Fruit fly (Drosophila melanogaster) whole organism, prepupa: ENCODE results near the gene swm.

Experiments used
- CG10631 ChIP-seq: fragments of 200-800 bp; sonication (Bioruptor generic); optimal IDR thresholded peaks from 2 replicates; lab custom pipeline; 2016; ENCODE audit warnings: missing biosample characterization, missing genetic modification characterization
- CG11762 ChIP-seq: fragments of 200-800 bp; sonication (Bioruptor generic); optimal IDR thresholded peaks from 3 replicates; lab custom pipeline; 2016; ENCODE audit warnings: missing biosample characterization, missing genetic modification characterization; ENCODE audit not compliant: insufficient read depth
- CG3032 ChIP-seq: fragments of 200-800 bp; optimal IDR thresholded peaks from 2 replicates; lab custom pipeline; 2019; ENCODE audit warnings: missing biosample characterization, mild to moderate bottlenecking, missing genetic modification characterization, moderate library complexity
- CG31627 ChIP-seq: fragments of 200-800 bp; sonication (Bioruptor generic); optimal IDR thresholded peaks from 3 replicates; lab custom pipeline; 2016; ENCODE audit warnings: missing biosample characterization, missing genetic modification characterization
- CG32006 ChIP-seq: fragments of 200-800 bp; sonication (Bioruptor generic); optimal IDR thresholded peaks from 3 replicates; lab custom pipeline; 2017; ENCODE audit warnings: missing biosample characterization, mild to moderate bottlenecking, missing genetic modification characterization
- CG3919 ChIP-seq: fragments of 200-800 bp; sonication (Bioruptor generic); optimal IDR thresholded peaks from 3 replicates; lab custom pipeline; 2016; ENCODE audit warnings: missing biosample characterization, missing genetic modification characterization
- CG4318 ChIP-seq: fragments of 200-800 bp; sonication (Bioruptor generic); optimal IDR thresholded peaks from 3 replicates; lab custom pipeline; 2017; ENCODE audit warnings: missing biosample characterization, mild to moderate bottlenecking, missing genetic modification characterization
- CG6276 ChIP-seq: fragments of 200-800 bp; sonication (Bioruptor generic); optimal IDR thresholded peaks from 2 replicates; lab custom pipeline; 2017; ENCODE audit warnings: missing biosample characterization, mild to moderate bottlenecking, missing genetic modification characterization
- CG6808 ChIP-seq: fragments of 200-800 bp; sonication (Bioruptor generic); optimal IDR thresholded peaks from 3 replicates; lab custom pipeline; 2017; ENCODE audit warnings: missing biosample characterization, missing genetic modification characterization, mild to moderate bottlenecking, moderate library complexity, missing genetic modification reagents
- CG6854 ChIP-seq: fragments of 200-800 bp; sonication (Bioruptor generic); optimal IDR thresholded peaks from 2 replicates; lab custom pipeline; 2017; ENCODE audit warnings: missing biosample characterization, mild to moderate bottlenecking, missing genetic modification characterization
- CG7368 ChIP-seq: fragments of 200-800 bp; sonication (Bioruptor generic); optimal IDR thresholded peaks from 3 replicates; lab custom pipeline; 2016; ENCODE audit warnings: missing biosample characterization, missing genetic modification characterization
- CG8119 ChIP-seq: fragments of 200-800 bp; sonication (Bioruptor generic); IDR thresholded peaks from 3 replicates; pipeline ENCODE4 v1.3.6; 2022; ENCODE audit warnings: missing biosample characterization, missing genetic modification characterization
- CG8632 ChIP-seq: fragments of 200-800 bp; sonication (Bioruptor generic); optimal IDR thresholded peaks from 3 replicates; lab custom pipeline; 2016; ENCODE audit warnings: missing biosample characterization, missing genetic modification characterization
- CG9139 ChIP-seq: fragments of 200-800 bp; sonication (Bioruptor generic); optimal IDR thresholded peaks from 3 replicates; lab custom pipeline; 2017; ENCODE audit warnings: missing biosample characterization, mild to moderate bottlenecking, missing genetic modification characterization
- Eip75B ChIP-seq: fragments of 200-800 bp; sonication (Bioruptor generic); optimal IDR thresholded peaks from 3 replicates; lab custom pipeline; 2016; ENCODE audit warnings: missing biosample characterization, missing genetic modification characterization
- Eip78C ChIP-seq: fragments of 200-800 bp; sonication (Bioruptor generic); peaks from one replicate; lab custom pipeline; 2016; ENCODE audit warnings: missing biosample characterization, missing genetic modification characterization
- Eip93F ChIP-seq: fragments of 200-800 bp; sonication (Bioruptor generic); optimal IDR thresholded peaks from 2 replicates; lab custom pipeline; 2016; ENCODE audit warnings: missing biosample characterization, mild to moderate bottlenecking, missing genetic modification characterization
- Ets21C ChIP-seq: fragments of 200-800 bp; sonication (Bioruptor generic); optimal IDR thresholded peaks from 3 replicates; lab custom pipeline; 2016; ENCODE audit warnings: missing biosample characterization, missing genetic modification characterization
- Ets96B ChIP-seq: fragments of 200-800 bp; optimal IDR thresholded peaks from 2 replicates; lab custom pipeline; 2019; ENCODE audit warnings: missing biosample characterization, mild to moderate bottlenecking, missing genetic modification characterization, moderate library complexity
- Gug ChIP-seq: fragments of 200-800 bp; sonication (Bioruptor generic); IDR thresholded peaks from 2 replicates; pipeline ENCODE4 v1.3.6; 2022; ENCODE audit warnings: missing biosample characterization, missing genetic modification characterization
- Hr38 ChIP-seq: sonication (Bioruptor generic); optimal IDR thresholded peaks from 2 replicates; lab custom pipeline; 2016; ENCODE audit warnings: missing biosample characterization, missing genetic modification characterization
- Hr39 ChIP-seq: fragments of 200-800 bp; sonication (Bioruptor generic); optimal IDR thresholded peaks from 2 replicates; lab custom pipeline; 2016; ENCODE audit warnings: missing biosample characterization, missing genetic modification characterization
- Lpt ChIP-seq: fragments of 200-800 bp; sonication (Bioruptor generic); optimal IDR thresholded peaks from 3 replicates; lab custom pipeline; 2016; ENCODE audit warnings: missing biosample characterization, missing genetic modification characterization
- Met ChIP-seq: fragments of 200-800 bp; sonication (Bioruptor generic); optimal IDR thresholded peaks from 3 replicates; lab custom pipeline; 2016; ENCODE audit warnings: missing biosample characterization, missing genetic modification characterization
- OdsH ChIP-seq: fragments of 200-800 bp; sonication (Bioruptor generic); optimal IDR thresholded peaks from 3 replicates; lab custom pipeline; 2016; ENCODE audit warnings: missing biosample characterization, missing genetic modification characterization
- Sox102F ChIP-seq: fragments of 200-800 bp; sonication (Bioruptor generic); optimal IDR thresholded peaks from 2 replicates; lab custom pipeline; 2016; ENCODE audit warnings: missing biosample characterization, mild to moderate bottlenecking, missing genetic modification characterization
- achi ChIP-seq: fragments of 200-800 bp; sonication (Bioruptor generic); optimal IDR thresholded peaks from 3 replicates; lab custom pipeline; 2016; ENCODE audit warnings: missing biosample characterization, missing genetic modification characterization
- acj6 ChIP-seq: fragments of 200-800 bp; sonication (Bioruptor generic); optimal IDR thresholded peaks from 3 replicates; lab custom pipeline; 2016; ENCODE audit warnings: missing biosample characterization, missing genetic modification characterization
- cyc ChIP-seq: fragments of 200-800 bp; sonication (Bioruptor generic); optimal IDR thresholded peaks from 3 replicates; lab custom pipeline; 2016; ENCODE audit warnings: missing biosample characterization, missing genetic modification characterization
- dsx ChIP-seq: fragments of 200-800 bp; optimal IDR thresholded peaks from 3 replicates; lab custom pipeline; 2019; ENCODE audit warnings: missing biosample characterization, mild to moderate bottlenecking, missing genetic modification characterization, moderate library complexity; ENCODE audit not compliant: poor library complexity, severe bottlenecking
- eg ChIP-seq: fragments of 200-800 bp; sonication (Bioruptor generic); IDR thresholded peaks from 3 replicates; pipeline ENCODE4 v1.3.6; 2022; ENCODE audit warnings: missing biosample characterization, missing genetic modification characterization
- esn ChIP-seq: fragments of 200-800 bp; sonication (Bioruptor generic); optimal IDR thresholded peaks from 2 replicates; lab custom pipeline; 2016; ENCODE audit warnings: missing biosample characterization, mild to moderate bottlenecking, missing genetic modification characterization, moderate library complexity
- fd59A ChIP-seq: fragments of 200-800 bp; sonication (Bioruptor generic); optimal IDR thresholded peaks from 2 replicates; lab custom pipeline; 2017; ENCODE audit warnings: missing biosample characterization, mild to moderate bottlenecking, missing genetic modification characterization, missing genetic modification reagents
- fd85E ChIP-seq: fragments of 200-800 bp; sonication (Bioruptor generic); optimal IDR thresholded peaks from 3 replicates; lab custom pipeline; 2016; ENCODE audit warnings: missing biosample characterization, missing genetic modification characterization
- lz ChIP-seq: fragments of 200-800 bp; sonication (Bioruptor generic); optimal IDR thresholded peaks from 3 replicates; lab custom pipeline; 2016; ENCODE audit warnings: missing biosample characterization, missing genetic modification characterization
- net ChIP-seq: fragments of 200-800 bp; sonication (Bioruptor generic); optimal IDR thresholded peaks from 3 replicates; lab custom pipeline; 2016; ENCODE audit warnings: missing biosample characterization, missing genetic modification characterization
- pdm3 ChIP-seq: fragments of 200-800 bp; sonication (Bioruptor generic); optimal IDR thresholded peaks from 3 replicates; lab custom pipeline; 2016; ENCODE audit warnings: missing biosample characterization, missing genetic modification characterization
- salr ChIP-seq, 2 experiments: fragments of 200-800 bp; sonication (Bioruptor generic); optimal IDR thresholded peaks; 3 replicates each; lab custom pipeline; 2016 to 2018; ENCODE audit warnings: missing biosample characterization in 2 of 2, missing genetic modification characterization in 2 of 2, mild to moderate bottlenecking in 1 of 2
- spab ChIP-seq: fragments of 200-800 bp; sonication (Bioruptor generic); optimal IDR thresholded peaks from 2 replicates; lab custom pipeline; 2017; ENCODE audit warnings: missing biosample characterization, mild to moderate bottlenecking, missing genetic modification characterization, missing genetic modification reagents
- ss ChIP-seq, 2 experiments: fragments of 200-800 bp; sonication (Bioruptor generic); optimal IDR thresholded peaks; 2 replicates in 1 of 2; 3 replicates in 1 of 2; lab custom pipeline; 2017 to 2018; ENCODE audit warnings: mild to moderate bottlenecking in 2 of 2, missing biosample characterization in 2 of 2, missing genetic modification characterization in 2 of 2, moderate library complexity in 1 of 2
- topi ChIP-seq: fragments of 200-800 bp; sonication (Bioruptor generic); optimal IDR thresholded peaks from 3 replicates; lab custom pipeline; 2016; ENCODE audit warnings: missing biosample characterization, missing genetic modification characterization

swm gene

dm6 chr2L:19518636-19519086 is 25.6 kb downstream of the swm start, which contains the start of gene CG10132:
CG10132 (plus strand) TSS chr2L:19518824.
- TF ChIP-seq Lpt (peak; percentile 7), OdsH (GFP tag; lab: Kevin White, UChicago) (no peak)

dm6 chr2L:19519611-19520010 is 26.6 kb downstream of the swm start:
- TF ChIP-seq eg (GFP tag; lab: Robert Waterston, UW): 0 out of 3 replicates have a peak, but pooled peaks have one; percentile 15
- TF ChIP-seq topi (GFP tag; lab: Kevin White, UChicago): no peak
- no peak for TF ChIP-seq Gug (GFP tag; lab: Robert Waterston, UW)
- TF ChIP-seq, all 60 proteins: peak for 1

- TF ChIP-seq esn (peak; percentile 15), Eip78C (GFP tag; lab: Kevin White, UChicago) (peak; percentile 40), fd85E (no peak), ss (GFP tag; optimal IDR thresholded peaks at IDR 0.05; lab: Kevin White, UChicago) (no peak)
- TF ChIP-seq, all 60 proteins: peak for 2
Measured at dm6 chr2L:19526316-19526715, 33.3 kb downstream of the swm start, which contains the start of the genes Dpm1 and CG10137. Dpm1 (minus strand) TSS chr2L:19526368. CG10137 (plus strand) TSS chr2L:19526686.

dm6 chr2L:19526844-19527243 is 33.8 kb downstream of the swm start:
- TF ChIP-seq Eip78C (GFP tag; lab: Kevin White, UChicago) (peak; percentile 38), CG3032 (tag; lab: Kevin White, UChicago) (no peak)

dm6 chr2L:19528308-19528707 is 35.3 kb downstream of the swm start:
- peak; percentile 95 for TF ChIP-seq CG4318 (GFP tag; lab: Kevin White, UChicago)
- peak; percentile 61 for TF ChIP-seq Eip93F (GFP tag; lab: Kevin White, UChicago)
- TF ChIP-seq dsx (GFP tag; lab: Kevin White, UChicago): peak; percentile 97
- peak; percentile 99 for TF ChIP-seq Gug (GFP tag; lab: Robert Waterston, UW)
- peak; percentile 98 for TF ChIP-seq Ets96B (tag; lab: Kevin White, UChicago)
- TF ChIP-seq CG6808 (GFP tag; lab: Kevin White, UChicago): peak; percentile 92
- peak; percentile 66 for TF ChIP-seq Met
- TF ChIP-seq CG7368 (GFP tag; lab: Kevin White, UChicago): peak; percentile 90
- peak; percentile 97 for TF ChIP-seq CG3919 (GFP tag; lab: Kevin White, UChicago)
- TF ChIP-seq CG9139 (GFP tag; lab: Kevin White, UChicago): peak; percentile 93
- peak; percentile 90 for TF ChIP-seq CG8632 (GFP tag; lab: Kevin White, UChicago)
- peak; percentile 27 for TF ChIP-seq Ets21C (GFP tag; lab: Kevin White, UChicago)
- TF ChIP-seq CG8119 (GFP tag; lab: Robert Waterston, UW): peak; percentile 99
- TF ChIP-seq fd85E: peak; percentile 67
- peak; percentile 77 for TF ChIP-seq lz (GFP tag; lab: Kevin White, UChicago)
- peak; percentile 96 for TF ChIP-seq fd59A (GFP tag; lab: Kevin White, UChicago)
- TF ChIP-seq CG31627 (GFP tag; lab: Kevin White, UChicago): peak; percentile 64
- peak; percentile 94 for TF ChIP-seq acj6 (GFP tag; lab: Kevin White, UChicago)
- peak; percentile 33 for TF ChIP-seq Hr38 (GFP tag; lab: Kevin White, UChicago)
- TF ChIP-seq CG32006 (GFP tag; lab: Kevin White, UChicago): peak; percentile 99
- TF ChIP-seq CG11762 (GFP tag; lab: Kevin White, UChicago): peak; percentile 93
- peak; percentile 100 for TF ChIP-seq eg (GFP tag; lab: Robert Waterston, UW)
- peak; percentile 97 for TF ChIP-seq pdm3 (GFP tag; lab: Kevin White, UChicago)
- TF ChIP-seq CG10631 (GFP tag; lab: Kevin White, UChicago): peak; percentile 96
- peak; percentile 99 for TF ChIP-seq Eip78C (GFP tag; lab: Kevin White, UChicago)
- TF ChIP-seq Lpt: peak; percentile 96
- TF ChIP-seq net (GFP tag; lab: Kevin White, UChicago): peak; percentile 97
- peak; percentile 97 for TF ChIP-seq OdsH (GFP tag; lab: Kevin White, UChicago)
- peak; percentile 60 for TF ChIP-seq cyc
- peak; percentile 97 for TF ChIP-seq achi (GFP tag; lab: Kevin White, UChicago)
- TF ChIP-seq CG6276 (GFP tag; lab: Kevin White, UChicago): peak; percentile 99
- TF ChIP-seq spab: peak; percentile 92
- TF ChIP-seq CG6854: no peak
- peak; percentile 54 for TF ChIP-seq Sox102F (GFP tag; lab: Kevin White, UChicago)
- peak; percentile 89 to 97 for TF ChIP-seq salr (GFP tag; optimal IDR thresholded peaks at IDR 0.05; lab: Kevin White, UChicago)
- TF ChIP-seq topi (GFP tag; lab: Kevin White, UChicago): peak; percentile 71
- TF ChIP-seq Eip75B (GFP tag; lab: Kevin White, UChicago): peak; percentile 95
- TF ChIP-seq CG3032 (tag; lab: Kevin White, UChicago): peak; percentile 93
- TF ChIP-seq Hr39: peak; percentile 69
